Fruit fly (Drosophila melanogaster) whole organism, wandering third instar larva: ENCODE measurements around the gene CG32507.

Experiments
- CG9705 ChIP-seq: fragments of 200-800 bp; sonication (Bioruptor generic); optimal IDR thresholded peaks from 2 replicates; lab custom pipeline; 2018; ENCODE audit warnings: missing biosample characterization, mild to moderate bottlenecking, missing genetic modification characterization
- CrebA ChIP-seq: fragments of 200-800 bp; sonication (Bioruptor generic); optimal IDR thresholded peaks from 2 replicates; lab custom pipeline; 2016; ENCODE audit warnings: missing biosample characterization, mild to moderate bottlenecking, missing genetic modification characterization, borderline replicate concordance
- Hr83 ChIP-seq: fragments of 200-300 bp; sonication (Bioruptor generic); optimal IDR thresholded peaks from 2 replicates; lab custom pipeline; 2016; ENCODE audit warnings: missing biosample characterization, mild to moderate bottlenecking, missing genetic modification characterization, moderate library complexity; ENCODE audit not compliant: poor library complexity, severe bottlenecking
- Jra ChIP-seq: sonication (Bioruptor generic); optimal IDR thresholded peaks from 2 replicates; lab custom pipeline; 2016; ENCODE audit warnings: missing biosample characterization, missing genetic modification characterization
- Myc ChIP-seq: fragments of >200 bp; optimal IDR thresholded peaks from 2 replicates; lab custom pipeline; 2017
- Vsx2 ChIP-seq: fragments of 200-300, 225-300 bp; sonication (Bioruptor generic); optimal IDR thresholded peaks from 2 replicates; lab custom pipeline; 2018; ENCODE audit warnings: missing biosample characterization, missing genetic modification characterization; ENCODE audit not compliant: partially characterized antibody
- h ChIP-seq: fragments of 200-800 bp; sonication (Bioruptor generic); optimal IDR thresholded peaks from 3 replicates; lab custom pipeline; 2016; ENCODE audit warnings: missing biosample characterization, mild to moderate bottlenecking, missing genetic modification characterization
- lola ChIP-seq: fragments of >200 bp; optimal IDR thresholded peaks from 2 replicates; lab custom pipeline; 2017; ENCODE audit warnings: missing biosample characterization, missing genetic modification characterization
- psq ChIP-seq: fragments of 200-800 bp; sonication (Bioruptor generic); optimal IDR thresholded peaks from 3 replicates; lab custom pipeline; 2017; ENCODE audit warnings: missing biosample characterization, mild to moderate bottlenecking, missing genetic modification characterization, moderate library complexity
- sage ChIP-seq: fragments of 200-800 bp; sonication (Bioruptor generic); optimal IDR thresholded peaks from 2 replicates; lab custom pipeline; 2016; ENCODE audit warnings: missing biosample characterization, mild to moderate bottlenecking, missing genetic modification characterization

- TF ChIP-seq lola (GFP tag; lab: Kevin White, UChicago): no peak
- TF ChIP-seq sage (GFP tag; lab: Kevin White, UChicago): no peak
- TF ChIP-seq CG9705 (GFP tag; lab: Kevin White, UChicago): no peak
- no peak for TF ChIP-seq psq (GFP tag; lab: Kevin White, UChicago)
- TF ChIP-seq Vsx2: no peak
- no peak for TF ChIP-seq CrebA (GFP tag; lab: Kevin White, UChicago)
- no peak for TF ChIP-seq h
- TF ChIP-seq Myc (lab: Kevin White, UChicago): no peak
- TF ChIP-seq Hr83 (GFP tag; lab: Kevin White, UChicago): no peak
- no peak for TF ChIP-seq Jra (GFP tag; lab: Kevin White, UChicago)
These were observed at the start of gene CG32507 for dm6 chrX:20781120-20781519.
